Worm (Caenorhabditis elegans) whole organism, young adult: ENCODE measurements around the gene osm-8.

Source experiments
- B0019.2 ChIP-seq: fragments of 200-800 bp; sonication (Bioruptor generic); conservative IDR thresholded peaks from 2 replicates; pipeline ENCODE4 v1.3.6; 2022; ENCODE audit warnings: missing genetic modification reagents, missing genetic modification characterization, missing compliant biosample characterization
- B0035.1 ChIP-seq: sonication (generic microtip); optimal IDR thresholded peaks from 2 replicates; lab custom pipeline; 2016; ENCODE audit warnings: missing genetic modification characterization, mild to moderate bottlenecking, missing compliant biosample characterization, missing genotype, missing genetic modification reagents
- F22D6.2 ChIP-seq: sonication (generic microtip); optimal IDR thresholded peaks from 2 replicates; lab custom pipeline; 2016; ENCODE audit warnings: mild to moderate bottlenecking, missing genetic modification characterization, missing compliant biosample characterization
- F33H1.4 ChIP-seq: fragments of 200-800 bp; sonication (Bioruptor generic); IDR thresholded peaks from 2 replicates; pipeline ENCODE4 v1.3.6; 2022; ENCODE audit warnings: missing genetic modification reagents, missing genetic modification characterization, missing compliant biosample characterization
- F37B4.10 ChIP-seq: fragments of 200-800 bp; sonication (Bioruptor generic); IDR thresholded peaks from 2 replicates; pipeline ENCODE4 v1.3.6; 2022; ENCODE audit warnings: missing genetic modification characterization, missing compliant biosample characterization
- F55B11.4 ChIP-seq: sonication (generic microtip); optimal IDR thresholded peaks from 2 replicates; lab custom pipeline; 2016; ENCODE audit warnings: missing compliant biosample characterization, missing genetic modification characterization, borderline replicate concordance; ENCODE audit not compliant: insufficient read depth
- F57C9.4 ChIP-seq: sonication (generic microtip); optimal IDR thresholded peaks from 2 replicates; lab custom pipeline; 2017; ENCODE audit warnings: mild to moderate bottlenecking, missing genetic modification characterization, missing compliant biosample characterization
- Y79H2A.3 ChIP-seq: fragments of 200-800 bp; sonication (Bioruptor generic); conservative IDR thresholded peaks from 2 replicates; pipeline ENCODE4 v1.3.6; 2022; ENCODE audit warnings: missing genetic modification reagents, missing genetic modification characterization, missing compliant biosample characterization
- aptf-3 ChIP-seq: fragments of 200-800 bp; sonication (Bioruptor generic); IDR thresholded peaks from 2 replicates; pipeline ENCODE4 v1.3.6; 2022; ENCODE audit warnings: missing genetic modification characterization, missing compliant biosample characterization
- athp-1 ChIP-seq: sonication (generic microtip); optimal IDR thresholded peaks from 2 replicates; lab custom pipeline; 2017; ENCODE audit warnings: mild to moderate bottlenecking, missing genetic modification characterization, missing compliant biosample characterization
- attf-3 ChIP-seq: fragments of 200-800 bp; sonication (Bioruptor generic); conservative IDR thresholded peaks from 2 replicates; pipeline ENCODE4 v1.3.6; 2022; ENCODE audit warnings: missing genetic modification reagents, missing genetic modification characterization, missing compliant biosample characterization
- attf-5 ChIP-seq: fragments of 200-800 bp; sonication (Bioruptor generic); optimal IDR thresholded peaks from 2 replicates; lab custom pipeline; 2018; ENCODE audit warnings: mild to moderate bottlenecking, missing genetic modification characterization, missing compliant biosample characterization
- ccch-3 ChIP-seq: fragments of 200-800 bp; sonication (Bioruptor generic); optimal IDR thresholded peaks from 2 replicates; lab custom pipeline; 2018; ENCODE audit warnings: mild to moderate bottlenecking, missing genetic modification characterization, missing compliant biosample characterization
- cebp-1 ChIP-seq, 2 experiments: fragments of 200-800 bp in 1 of 2; sonication (Bioruptor generic) in 1 of 2; sonication (generic microtip) in 1 of 2; IDR thresholded peaks in 1 of 2; optimal IDR thresholded peaks in 1 of 2; 2 replicates each; pipeline versions ENCODE4 v1.3.6 to Lab custom; 2017 to 2022; ENCODE audit warnings: missing compliant biosample characterization in 2 of 2, missing genetic modification characterization in 2 of 2, mild to moderate bottlenecking in 1 of 2, missing genetic modification reagents in 1 of 2, moderate library complexity in 1 of 2
- ceh-79 ChIP-seq: sonication (generic microtip); optimal IDR thresholded peaks from 2 replicates; lab custom pipeline; 2017; ENCODE audit warnings: mild to moderate bottlenecking, missing genetic modification characterization, missing compliant biosample characterization
- ceh-91 ChIP-seq: fragments of 200-800 bp; sonication (Bioruptor generic); IDR thresholded peaks from 2 replicates; pipeline ENCODE4 v1.3.6; 2022; ENCODE audit warnings: missing genetic modification reagents, missing genetic modification characterization, missing compliant biosample characterization
- die-1 ChIP-seq: sonication (generic microtip); optimal IDR thresholded peaks from 2 replicates; lab custom pipeline; 2016; ENCODE audit warnings: missing genotype, mild to moderate bottlenecking, missing genetic modification characterization, missing compliant biosample characterization
- dox-1 ChIP-seq: fragments of 200-800 bp; sonication (Bioruptor generic); IDR thresholded peaks from 2 replicates; pipeline ENCODE4 v1.3.6; 2022; ENCODE audit warnings: missing genetic modification reagents, missing genetic modification characterization, missing compliant biosample characterization
- him-1 ChIP-seq: sonication (generic microtip); optimal IDR thresholded peaks from 2 replicates; lab custom pipeline; 2016; ENCODE audit warnings: missing genotype, missing genetic modification reagents, missing genetic modification characterization, missing compliant biosample characterization
- lin-54 ChIP-seq: fragments of 200-800 bp; sonication (Bioruptor generic); optimal IDR thresholded peaks from 2 replicates; lab custom pipeline; 2018; ENCODE audit warnings: mild to moderate bottlenecking, missing genetic modification characterization, missing compliant biosample characterization
- lir-1 ChIP-seq: fragments of 200-800 bp; sonication (Bioruptor generic); conservative IDR thresholded peaks from 2 replicates; pipeline ENCODE4 v1.3.6; 2022; ENCODE audit warnings: missing genetic modification reagents, missing genetic modification characterization, missing compliant biosample characterization
- lsl-1 ChIP-seq: fragments of 200-800 bp; sonication (Bioruptor generic); optimal IDR thresholded peaks from 2 replicates; lab custom pipeline; 2018; ENCODE audit warnings: mild to moderate bottlenecking, missing genetic modification characterization, moderate library complexity, missing compliant biosample characterization
- lsy-27 ChIP-seq: sonication (generic microtip); optimal IDR thresholded peaks from 2 replicates; lab custom pipeline; 2017; ENCODE audit warnings: missing genetic modification characterization, mild to moderate bottlenecking, missing compliant biosample characterization, antibody characterized with exemption, missing genotype, borderline replicate concordance; ENCODE audit not compliant: insufficient read depth
- madf-3 ChIP-seq: fragments of 200-800 bp; sonication (Bioruptor generic); IDR thresholded peaks from 2 replicates; pipeline ENCODE4 v1.3.6; 2022; ENCODE audit warnings: missing genetic modification reagents, missing genetic modification characterization, missing compliant biosample characterization
- madf-6 ChIP-seq: fragments of 200-800 bp; sonication (Bioruptor generic); IDR thresholded peaks from 2 replicates; pipeline ENCODE4 v1.3.6; 2022; ENCODE audit warnings: missing genetic modification reagents, missing genetic modification characterization, missing compliant biosample characterization
- madf-8 ChIP-seq: fragments of 200-800 bp; sonication (Bioruptor generic); conservative IDR thresholded peaks from 2 replicates; pipeline ENCODE4 v1.3.6; 2022; ENCODE audit warnings: missing genetic modification reagents, missing genetic modification characterization, missing compliant biosample characterization
- mes-4 ChIP-seq: sonication (generic microtip); optimal IDR thresholded peaks from 2 replicates; lab custom pipeline; 2016; ENCODE audit warnings: missing genotype, missing genetic modification characterization, missing compliant biosample characterization
- nfyb-1 ChIP-seq: fragments of 200-800 bp; sonication (Bioruptor generic); IDR thresholded peaks from 2 replicates; pipeline ENCODE4 v1.3.6; 2022; ENCODE audit warnings: missing genetic modification reagents, missing genetic modification characterization, missing compliant biosample characterization
- nhr-120 ChIP-seq: fragments of 200-800 bp; sonication (Bioruptor generic); IDR thresholded peaks from 2 replicates; pipeline ENCODE4 v1.3.6; 2022; ENCODE audit warnings: missing genetic modification characterization, missing compliant biosample characterization
- nhr-179 ChIP-seq: sonication (generic microtip); optimal IDR thresholded peaks from 2 replicates; lab custom pipeline; 2016; ENCODE audit warnings: mild to moderate bottlenecking, missing genetic modification characterization, missing compliant biosample characterization
- nhr-80 ChIP-seq: sonication (generic microtip); optimal IDR thresholded peaks from 2 replicates; lab custom pipeline; 2016; ENCODE audit warnings: missing genetic modification characterization, missing compliant biosample characterization
- sea-2 ChIP-seq: fragments of 200-800 bp; sonication (Bioruptor generic); IDR thresholded peaks from 2 replicates; pipeline ENCODE4 v1.3.6; 2022; ENCODE audit warnings: missing genetic modification characterization, missing compliant biosample characterization
- snpc-3.4 ChIP-seq: sonication (generic microtip); optimal IDR thresholded peaks from 2 replicates; lab custom pipeline; 2017; ENCODE audit warnings: missing genetic modification characterization, mild to moderate bottlenecking, missing compliant biosample characterization, antibody characterized with exemption, moderate library complexity, missing genotype, missing genetic modification reagents
- unc-130 ChIP-seq: sonication (generic microtip); optimal IDR thresholded peaks from 2 replicates; lab custom pipeline; 2016; ENCODE audit warnings: missing genetic modification reagents, missing genetic modification characterization, missing compliant biosample characterization
- unc-62 ChIP-seq: fragments of 150-350 bp; optimal IDR thresholded peaks from 2 replicates; lab custom pipeline; 2014; ENCODE audit warnings: missing biosample characterization, missing genetic modification reagents, missing genetic modification characterization
- ztf-25 ChIP-seq: fragments of 200-800 bp; sonication (Bioruptor generic); IDR thresholded peaks from 2 replicates; pipeline ENCODE4 v1.3.6; 2022; ENCODE audit warnings: missing genetic modification reagents, missing genetic modification characterization, missing compliant biosample characterization
- ztf-28 ChIP-seq: fragments of 200-800 bp; sonication (Bioruptor generic); IDR thresholded peaks from 2 replicates; pipeline ENCODE4 v1.3.6; 2022; ENCODE audit warnings: missing genetic modification reagents, missing genetic modification characterization, missing compliant biosample characterization

The osm-8 gene

ce11 chrII:7598702-7599314, 6.4 kb downstream of the osm-8 start, which contains the start of gene pgam-5 (continued):
- TF ChIP-seq lin-54 (GFP tag; lab: Kevin White, UChicago): peak; percentile 72
- peak; percentile 71; the same call in 1 of the 2 replicates for TF ChIP-seq ceh-91 (GFP tag; lab: Robert Waterston, UW)
- TF ChIP-seq dox-1: peak; percentile 46
- TF ChIP-seq madf-8 (GFP tag; lab: Robert Waterston, UW): peak; percentile 80
- 0 out of 2 replicates have a peak, but pooled peaks have one; percentile 29 for TF ChIP-seq B0019.2 (GFP tag; lab: Robert Waterston, UW)
- peak; percentile 64 for TF ChIP-seq snpc-3.4 (tag; lab: Kevin White, UChicago)
- TF ChIP-seq lsl-1 (GFP tag; lab: Kevin White, UChicago): peak; percentile 58
- no peak for TF ChIP-seq unc-130
- TF ChIP-seq ztf-25 (GFP tag; lab: Robert Waterston, UW): no peak
- 0 out of 2 replicates have a peak, but pooled peaks have one; percentile 23 for TF ChIP-seq Y79H2A.3 (GFP tag; lab: Robert Waterston, UW)
- no peak for TF ChIP-seq die-1

DNA sequence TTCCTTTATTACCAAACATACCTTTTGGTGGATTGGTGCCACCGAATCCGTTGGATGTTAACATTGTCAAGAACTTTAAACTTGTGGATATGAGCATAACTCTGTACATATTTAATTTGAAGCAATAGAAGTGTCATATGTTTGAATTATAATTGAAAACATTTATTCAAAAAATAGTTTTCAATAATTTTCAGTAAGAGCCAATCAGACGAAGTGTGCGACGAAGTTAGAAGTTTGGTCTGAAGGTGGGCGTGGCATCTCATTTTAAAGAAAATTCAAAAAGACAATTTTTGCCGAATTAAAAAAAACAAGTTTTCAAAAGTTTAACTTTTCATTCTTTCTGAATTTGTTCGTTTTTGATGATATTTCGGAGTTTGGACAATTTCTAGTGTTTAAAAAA, 10.4 kb downstream of the osm-8 start, which contains the start of gene syd-1:
syd-1 (minus strand) TSS at position 101 of the 400 bp plus-strand sequence.
- no peak for TF ChIP-seq ztf-28 (GFP tag; lab: Robert Waterston, UW)
- no peak for TF ChIP-seq F37B4.10 (GFP tag; lab: Robert Waterston, UW)
- TF ChIP-seq mes-4: no peak
- no peak for TF ChIP-seq F55B11.4
- TF ChIP-seq aptf-3 (GFP tag; lab: Robert Waterston, UW): no peak
- no peak for TF ChIP-seq nhr-179 (tag; lab: Kevin White, UChicago)
- TF ChIP-seq attf-3 (GFP tag; lab: Robert Waterston, UW): no peak
- no peak for TF ChIP-seq F22D6.2 (tag; lab: Kevin White, UChicago)
- no peak for TF ChIP-seq ceh-79
- TF ChIP-seq nhr-120 (GFP tag; lab: Robert Waterston, UW): no peak
- no peak for TF ChIP-seq ztf-25 (GFP tag; lab: Robert Waterston, UW)
- TF ChIP-seq unc-62: no peak
- TF ChIP-seq lir-1 (GFP tag; lab: Robert Waterston, UW): no peak
- TF ChIP-seq F57C9.4 (tag; lab: Kevin White, UChicago): no peak
- no peak for TF ChIP-seq nhr-80 (tag; lab: Kevin White, UChicago)
- TF ChIP-seq sea-2 (GFP tag; lab: Robert Waterston, UW): no peak
- no peak for TF ChIP-seq madf-6 (GFP tag; lab: Robert Waterston, UW)
- no peak for TF ChIP-seq lsy-27 (tag; lab: Kevin White, UChicago)
- no peak for TF ChIP-seq cebp-1 (GFP tag; IDR thresholded peaks at IDR 0.05; lab: Robert Waterston, UW)
- no peak for TF ChIP-seq cebp-1 (tag; optimal IDR thresholded peaks at IDR 0.05; lab: Kevin White, UChicago)
- TF ChIP-seq lsl-1 (GFP tag; lab: Kevin White, UChicago): no peak
- TF ChIP-seq, all 124 proteins: peak for 0

- TF ChIP-seq madf-3 (no peak), him-1 (tag; lab: Kevin White, UChicago) (no peak), nhr-80 (tag; lab: Kevin White, UChicago) (no peak), athp-1 (tag; lab: Kevin White, UChicago) (no peak), attf-5 (no peak), nfyb-1 (GFP tag; lab: Robert Waterston, UW) (no peak), ccch-3 (GFP tag; lab: Kevin White, UChicago) (no peak), B0035.1 (tag; lab: Kevin White, UChicago) (no peak), F33H1.4 (GFP tag; lab: Robert Waterston, UW) (no peak)
Observed at ce11 chrII:7594262-7594661, 10.9 kb downstream of the osm-8 start.
